Worm (Caenorhabditis elegans) whole organism, midembryonic: ENCODE measurements around the gene C05B5.8.
"Not testable (repeated sequence)": the region's sequence is repeated elsewhere in the genome, so short reads cannot be mapped to it uniquely, and the experiment has no call there.

Experiments used
- T22C8.4 ChIP-seq: fragments of 200-800 bp; sonication (Bioruptor generic); IDR thresholded peaks from 2 replicates; pipeline ENCODE4 v1.3.6; 2022; ENCODE audit warnings: missing genetic modification characterization, missing compliant biosample characterization
- cog-1 ChIP-seq: sonication (generic microtip); optimal IDR thresholded peaks from 2 replicates; lab custom pipeline; 2016; ENCODE audit warnings: missing genetic modification characterization, missing compliant biosample characterization
- flt-1 ChIP-seq: fragments of 200-800 bp; sonication (Bioruptor generic); IDR thresholded peaks from 2 replicates; pipeline ENCODE4 v1.3.6; 2022; ENCODE audit warnings: missing genetic modification characterization, missing compliant biosample characterization
- klf-2 ChIP-seq: fragments of 200-800 bp; sonication (Bioruptor generic); conservative IDR thresholded peaks from 2 replicates; pipeline ENCODE4 v1.3.6; 2022; ENCODE audit warnings: missing genetic modification reagents, missing genetic modification characterization, missing compliant biosample characterization
- med-1 ChIP-seq: sonication (generic microtip); optimal IDR thresholded peaks from 2 replicates; lab custom pipeline; 2017; ENCODE audit warnings: missing genetic modification characterization, mild to moderate bottlenecking, missing compliant biosample characterization, antibody characterized with exemption, missing genetic modification reagents; ENCODE audit not compliant: insufficient read depth
- ref-1 ChIP-seq: fragments of 200-800 bp; sonication (Bioruptor generic); conservative IDR thresholded peaks from 2 replicates; pipeline ENCODE4 v1.3.6; 2022; ENCODE audit warnings: missing genetic modification reagents, missing genetic modification characterization, missing compliant biosample characterization
- tab-1 ChIP-seq: fragments of 200-800 bp; sonication (Bioruptor generic); IDR thresholded peaks from 2 replicates; pipeline ENCODE4 v1.3.6; 2022; ENCODE audit warnings: missing genetic modification characterization, missing compliant biosample characterization
- ztf-23 ChIP-seq: fragments of 200-800 bp; sonication (Bioruptor generic); IDR thresholded peaks from 2 replicates; pipeline ENCODE4 v1.3.6; 2022; ENCODE audit warnings: missing genetic modification reagents, missing genetic modification characterization, missing compliant biosample characterization
- ztf-29 ChIP-seq: fragments of 200-800 bp; sonication (Bioruptor generic); IDR thresholded peaks from 2 replicates; pipeline ENCODE4 v1.3.6; 2022; ENCODE audit warnings: missing genetic modification reagents, missing genetic modification characterization, missing compliant biosample characterization

Gene C05B5.8

DNA sequence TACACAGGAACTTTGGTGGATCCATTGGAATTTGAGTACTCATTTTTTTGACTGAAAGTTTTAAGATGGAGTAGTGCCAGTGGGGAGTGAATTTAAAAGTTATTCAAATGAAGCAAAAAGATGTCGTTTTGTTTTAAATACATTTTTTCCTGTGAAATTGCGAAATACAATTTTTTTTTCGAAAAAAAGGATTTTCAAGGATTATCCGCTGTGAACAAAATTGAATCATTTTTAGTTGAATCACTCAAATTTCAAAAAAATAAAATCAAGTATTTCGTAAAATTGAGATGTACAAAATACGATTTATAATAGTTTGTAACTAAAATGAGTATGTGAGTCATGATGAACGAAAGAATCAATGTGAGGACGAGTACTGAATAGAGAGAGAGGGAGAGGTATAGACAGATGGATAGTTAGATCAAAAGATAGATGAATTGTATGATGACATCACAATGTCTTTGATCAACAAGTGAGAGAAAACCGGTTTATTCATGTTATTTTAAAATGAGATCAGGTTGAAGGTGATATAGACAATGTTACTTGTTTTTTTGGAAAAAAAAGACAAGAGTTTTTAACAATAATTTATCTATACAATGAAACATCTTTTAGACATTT lies at the start of gene C05B5.8:
Gene C05B5.8 (minus strand): TSS at position 51 of the 615 bp plus-strand sequence.
- TF ChIP-seq flt-1 (GFP tag; lab: Robert Waterston, UW) (no peak), ztf-23 (GFP tag; lab: Robert Waterston, UW) (no peak), ref-1 (GFP tag; lab: Robert Waterston, UW) (no peak), T22C8.4 (GFP tag; lab: Robert Waterston, UW) (no peak), klf-2 (GFP tag; lab: Robert Waterston, UW) (no peak), cog-1 (no peak), med-1 (no peak), tab-1 (GFP tag; lab: Robert Waterston, UW) (no peak)

DNA sequence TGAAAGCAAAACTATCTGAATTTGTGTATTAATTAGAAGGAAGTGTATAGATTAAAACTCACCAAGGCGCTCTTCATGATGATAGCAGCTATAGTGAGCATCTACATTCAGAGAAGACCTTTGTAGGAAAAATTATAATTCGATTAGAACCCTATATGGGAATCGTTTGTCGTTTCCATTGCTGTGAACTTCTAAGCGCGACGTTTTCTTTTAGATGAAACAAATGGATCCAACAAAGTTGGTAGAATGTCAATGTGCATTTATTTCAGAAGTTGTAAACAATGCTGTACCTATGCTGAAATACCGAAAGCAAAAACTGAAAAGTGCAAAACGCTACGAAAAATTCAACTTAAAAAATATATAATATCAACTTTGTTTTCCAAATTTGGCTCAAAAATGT lies 49.4 kb upstream of the C05B5.8 start, which contains the start of gene T16G12.10:
Gene T16G12.10 (minus strand): TSS at position 101 of the 400 bp plus-strand sequence.
- TF ChIP-seq klf-2 (GFP tag; lab: Robert Waterston, UW) (no peak), ztf-29 (GFP tag; lab: Robert Waterston, UW) (no peak), tab-1 (GFP tag; lab: Robert Waterston, UW) (no peak), flt-1 (GFP tag; lab: Robert Waterston, UW) (no peak), T22C8.4 (GFP tag; lab: Robert Waterston, UW) (no peak), ref-1 (GFP tag; lab: Robert Waterston, UW) (no peak), cog-1 (no peak), ztf-23 (GFP tag; lab: Robert Waterston, UW) (no peak), med-1 (no peak)

ce11 chrIII:10053312-10053711 lies 46.7 kb upstream of the C05B5.8 start, which contains the start of gene T16G12.12:
Gene T16G12.12 (plus strand): TSS chrIII:10053612.
- TF ChIP-seq tab-1 (GFP tag; lab: Robert Waterston, UW); cog-1; T22C8.4 (GFP tag; lab: Robert Waterston, UW): not testable (repeated sequence)

ce11 chrIII:10050321-10050720 lies 43.7 kb upstream of the C05B5.8 start, which contains the start of gene T16G12.3:
Gene T16G12.3 (plus strand): TSS chrIII:10050621.
- not testable (repeated sequence) for TF ChIP-seq cog-1; ztf-23 (GFP tag; lab: Robert Waterston, UW); tab-1 (GFP tag; lab: Robert Waterston, UW)

ce11 chrIII:10049682-10050081 lies 43.1 kb upstream of the C05B5.8 start, which contains the start of gene T16G12.1:
Gene T16G12.1 (minus strand): TSS chrIII:10049857.
- TF ChIP-seq klf-2 (GFP tag; lab: Robert Waterston, UW), result no peak

DNA sequence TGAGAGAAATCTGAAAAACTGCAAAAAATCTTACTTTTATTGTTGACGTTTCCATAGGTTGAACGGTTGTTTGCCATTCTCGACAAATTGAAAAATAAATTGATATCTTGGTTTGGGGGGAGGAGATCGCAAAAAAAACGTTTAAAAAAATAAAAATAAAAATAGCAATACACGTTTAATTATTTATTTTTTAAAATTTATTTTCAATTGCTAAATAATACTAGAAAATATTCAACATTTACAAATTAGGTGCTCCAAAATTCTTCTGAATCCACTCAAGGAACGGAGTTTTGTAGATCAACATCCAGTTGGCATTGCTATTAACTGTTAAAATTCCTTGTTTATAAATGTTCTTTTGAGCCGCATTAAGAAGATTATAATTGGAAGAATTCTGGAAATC lies 33.4 kb upstream of the C05B5.8 start, which contains the start of gene T16G12.7:
Gene T16G12.7 (minus strand): TSS at position 101 of the 400 bp plus-strand sequence.
- TF ChIP-seq ztf-29 (GFP tag; lab: Robert Waterston, UW), result no peak
- no peak for TF ChIP-seq med-1
- TF ChIP-seq flt-1 (GFP tag; lab: Robert Waterston, UW), result no peak
- TF ChIP-seq T22C8.4 (GFP tag; lab: Robert Waterston, UW), result no peak
- TF ChIP-seq tab-1 (GFP tag; lab: Robert Waterston, UW), result no peak
- no peak for TF ChIP-seq ztf-23 (GFP tag; lab: Robert Waterston, UW)
- TF ChIP-seq ref-1 (GFP tag; lab: Robert Waterston, UW), result no peak
- TF ChIP-seq cog-1, result no peak
- no peak for TF ChIP-seq klf-2 (GFP tag; lab: Robert Waterston, UW)

DNA sequence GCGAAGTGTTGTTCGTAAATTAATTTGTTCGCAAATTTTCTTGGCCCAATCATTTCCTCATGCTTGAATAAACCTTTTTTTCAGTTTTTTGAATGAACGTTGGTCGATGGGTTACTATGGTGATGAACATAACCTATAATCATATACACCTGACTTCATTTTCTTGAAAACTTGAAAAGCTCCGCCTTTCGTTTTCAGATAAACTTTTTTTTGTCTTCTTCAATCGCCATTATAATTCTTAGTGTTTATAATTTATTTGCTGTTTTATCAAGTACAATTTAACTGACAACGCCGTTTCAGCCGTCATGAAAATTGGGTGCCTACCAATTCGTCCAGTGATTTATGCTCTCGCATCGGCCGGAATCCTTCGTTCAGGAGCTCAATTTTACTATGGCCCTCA lies 30.6 kb upstream of the C05B5.8 start, which contains the start of gene M04D8.7:
Gene M04D8.7 (plus strand): TSS at position 301 of the 400 bp plus-strand sequence.
- no peak for TF ChIP-seq cog-1
- TF ChIP-seq ztf-23 (GFP tag; lab: Robert Waterston, UW), result no peak
- TF ChIP-seq med-1, result no peak
- no peak for TF ChIP-seq tab-1 (GFP tag; lab: Robert Waterston, UW)
- TF ChIP-seq klf-2 (GFP tag; lab: Robert Waterston, UW), result no peak
- no peak for TF ChIP-seq ztf-29 (GFP tag; lab: Robert Waterston, UW)
- TF ChIP-seq flt-1 (GFP tag; lab: Robert Waterston, UW), result no peak
- TF ChIP-seq T22C8.4 (GFP tag; lab: Robert Waterston, UW), result no peak
- TF ChIP-seq ref-1 (GFP tag; lab: Robert Waterston, UW), result no peak

ce11 chrIII:10035783-10036182 lies 29.2 kb upstream of the C05B5.8 start, which contains the start of gene xbx-3:
Gene xbx-3 (plus strand): TSS chrIII:10035945.
- TF ChIP-seq T22C8.4 (GFP tag; lab: Robert Waterston, UW), result no peak
- TF ChIP-seq tab-1 (GFP tag; lab: Robert Waterston, UW), result no peak
- no peak for TF ChIP-seq cog-1
- TF ChIP-seq ref-1 (GFP tag; lab: Robert Waterston, UW), result no peak
- no peak for TF ChIP-seq ztf-29 (GFP tag; lab: Robert Waterston, UW)

- TF ChIP-seq tab-1 (GFP tag; lab: Robert Waterston, UW) (no peak), cog-1 (no peak), T22C8.4 (GFP tag; lab: Robert Waterston, UW) (no peak), flt-1 (GFP tag; lab: Robert Waterston, UW) (no peak), med-1 (no peak), ztf-23 (GFP tag; lab: Robert Waterston, UW) (no peak), klf-2 (GFP tag; lab: Robert Waterston, UW) (no peak), ref-1 (GFP tag; lab: Robert Waterston, UW) (no peak), ztf-29 (GFP tag; lab: Robert Waterston, UW) (no peak)
Measured at ce11 chrIII:10033881-10034280, 27.3 kb upstream of the C05B5.8 start, which contains the start of gene M04D8.8. Gene M04D8.8 (plus strand): TSS chrIII:10034181.

ce11 chrIII:10033213-10033612 lies 26.6 kb upstream of the C05B5.8 start, which contains the start of gene M04D8.5:
Gene M04D8.5 (minus strand): TSS chrIII:10033313.
- TF ChIP-seq klf-2 (GFP tag; lab: Robert Waterston, UW), result no peak
- no peak for TF ChIP-seq ztf-23 (GFP tag; lab: Robert Waterston, UW)
- no peak for TF ChIP-seq ztf-29 (GFP tag; lab: Robert Waterston, UW)
- TF ChIP-seq flt-1 (GFP tag; lab: Robert Waterston, UW), result no peak
- no peak for TF ChIP-seq ref-1 (GFP tag; lab: Robert Waterston, UW)
- TF ChIP-seq tab-1 (GFP tag; lab: Robert Waterston, UW), result no peak
- TF ChIP-seq cog-1, result no peak
- TF ChIP-seq T22C8.4 (GFP tag; lab: Robert Waterston, UW), result no peak
